Fruit fly (Drosophila melanogaster): Measurements from ENCODE around the gene ERp44.
A peak's percentile ranks its signal among the peaks of the same experiment; 100 is the strongest.

Gene ERp44

DNA sequence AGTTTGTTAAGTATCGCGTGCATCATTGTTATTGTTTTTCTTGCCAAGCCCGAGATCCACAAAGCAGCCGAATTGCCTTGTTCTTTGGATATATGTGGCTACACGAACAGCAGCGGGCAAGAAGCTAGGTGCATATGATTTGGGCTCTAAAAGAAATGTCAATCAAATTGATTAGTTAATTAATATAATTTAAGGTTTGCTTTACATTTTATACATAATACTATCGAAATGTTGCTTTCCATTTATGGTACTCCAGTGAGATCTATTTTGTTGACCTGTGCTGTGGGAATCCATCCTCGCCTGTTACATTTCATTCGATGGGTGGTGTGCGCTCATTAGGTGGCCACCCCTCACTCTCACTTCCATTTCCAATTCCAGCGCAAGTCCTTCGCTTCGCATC, 34.1 kb downstream of the ERp44 start (continued):
- TF ChIP-seq CG30020 (tag; optimal IDR thresholded peaks at IDR 0.05) (peak; percentile 36), CoRest (tag; optimal IDR thresholded peaks at IDR 0.05) (peak; percentile 76), sqz (GFP tag; optimal IDR thresholded peaks at IDR 0.05) (peak; percentile 48), odd (GFP tag; optimal IDR thresholded peaks at IDR 0.05) (peak; percentile 62), ac (GFP tag; optimal IDR thresholded peaks at IDR 0.05) (peak; percentile 38), CG10654 (GFP tag; optimal IDR thresholded peaks at IDR 0.05) (peak; percentile 69), ato (GFP tag; IDR thresholded peaks at IDR 0.05; ENCODE audit: partially characterized antibody) (no peak), Abd-B (GFP tag; optimal IDR thresholded peaks at IDR 0.05) (peak; percentile 64), danr (GFP tag; IDR thresholded peaks at IDR 0.05) (peak; percentile 39; the same call in 1 of the 2 replicates), CG6765 (GFP tag; optimal IDR thresholded peaks at IDR 0.05) (peak; percentile 20), CG7745 (tag; optimal IDR thresholded peaks at IDR 0.05) (no peak), CG10321 (GFP tag; IDR thresholded peaks at IDR 0.05) (peak; percentile 29; the same call in 1 of the 2 replicates), hb (GFP tag; IDR thresholded peaks at IDR 0.05; ENCODE audit: partially characterized antibody) (no peak), Sin3A (optimal IDR thresholded peaks at IDR 0.05) (no peak), Ptx1 (GFP tag; IDR thresholded peaks at IDR 0.05) (peak; percentile 81), gce (GFP tag; IDR thresholded peaks at IDR 0.05) (peak; percentile 68; the same call in 2 of the 3 replicates), CG17612 (GFP tag; IDR thresholded peaks at IDR 0.05) (peak; percentile 28; the same call in 1 of the 2 replicates), CG10267 (tag; optimal IDR thresholded peaks at IDR 0.05) (peak; percentile 78), row (GFP tag; IDR thresholded peaks at IDR 0.05) (peak; percentile 89), klu (GFP tag; IDR thresholded peaks at IDR 0.05) (peak; percentile 66), CG5953 (GFP tag; IDR thresholded peaks at IDR 0.05) (no peak), CG4424 (GFP tag; optimal IDR thresholded peaks at IDR 0.05) (peak; percentile 77), pan (optimal IDR thresholded peaks at IDR 0.05) (no peak), pan (GFP tag; optimal IDR thresholded peaks at IDR 0.05 in 1 of 2, IDR thresholded peaks at IDR 0.05 in 1 of 2) (peak in 1 of 2 experiments; percentile 74), CG8281 (tag; optimal IDR thresholded peaks at IDR 0.05) (peak; percentile 28), mam (GFP tag; optimal IDR thresholded peaks at IDR 0.05) (peak; percentile 61), gcm (GFP tag; optimal IDR thresholded peaks at IDR 0.05) (peak; percentile 63), Deaf1 (tag; optimal IDR thresholded peaks at IDR 0.05) (peak; percentile 50), CG6683 (GFP tag; optimal IDR thresholded peaks at IDR 0.05) (peak; percentile 45), crc (GFP tag; optimal IDR thresholded peaks at IDR 0.05) (no peak), MESR4 (GFP tag; optimal IDR thresholded peaks at IDR 0.05) (no peak), CG12236 (GFP tag; optimal IDR thresholded peaks at IDR 0.05) (peak; percentile 21), gro (GFP tag; optimal IDR thresholded peaks at IDR 0.05) (peak; percentile 44), yki (optimal IDR thresholded peaks at IDR 0.05) (no peak), CG14667 (GFP tag; IDR thresholded peaks at IDR 0.05) (peak; percentile 60), ems (GFP tag; optimal IDR thresholded peaks at IDR 0.05) (peak; percentile 28), lmd (GFP tag; IDR thresholded peaks at IDR 0.05) (peak; percentile 80), dmrt99B (tag; optimal IDR thresholded peaks at IDR 0.05) (peak; percentile 84), CG5180 (GFP tag; optimal IDR thresholded peaks at IDR 0.05) (peak; percentile 52), sima (GFP tag; optimal IDR thresholded peaks at IDR 0.05) (no peak), Mes4 (GFP tag; optimal IDR thresholded peaks at IDR 0.05) (peak; percentile 18), trem (tag; optimal IDR thresholded peaks at IDR 0.05) (peak; percentile 69), CG6791 (GFP tag; IDR thresholded peaks at IDR 0.05; ENCODE audit: partially characterized antibody) (no peak), CG15601 (tag; optimal IDR thresholded peaks at IDR 0.05) (peak; percentile 68), CG12219 (GFP tag; optimal IDR thresholded peaks at IDR 0.05) (peak; percentile 78), CG11456 (GFP tag; IDR thresholded peaks at IDR 0.05) (peak; percentile 70), pros (GFP tag; optimal IDR thresholded peaks at IDR 0.05) (peak; percentile 14), CG13123 (GFP tag; optimal IDR thresholded peaks at IDR 0.05) (peak; percentile 47), chinmo (GFP tag; IDR thresholded peaks at IDR 0.05; ENCODE audit: partially characterized antibody) (no peak), CG11695 (GFP tag; IDR thresholded peaks at IDR 0.05) (peak; percentile 78), PHDP (tag; optimal IDR thresholded peaks at IDR 0.05) (peak; percentile 82), stc (GFP tag; IDR thresholded peaks at IDR 0.05) (peak; percentile 68)

Data from whole organism, embryonic.